Worm (Caenorhabditis elegans): ENCODE measurements around the gene Y37E11AR.7.

Gene Y37E11AR.7

ce11 chrIV:3803252-3803651 is 48.0 kb upstream of the Y37E11AR.7 start, which contains the start of the genes algn-14 and M02B7.2 (continued):
- TF ChIP-seq ama-1 (optimal IDR thresholded peaks at IDR 0.05) (no peak), F26F4.8 (GFP tag; conservative IDR thresholded peaks at IDR 0.05) (no peak), lin-15B (tag; optimal IDR thresholded peaks at IDR 0.05) (no peak), dmd-8 (GFP tag; IDR thresholded peaks at IDR 0.05) (no peak), nhr-42 (GFP tag; IDR thresholded peaks at IDR 0.05) (no peak), ceh-32 (tag; optimal IDR thresholded peaks at IDR 0.05; ENCODE audit: poor library complexity) (no peak), zip-2 (tag; optimal IDR thresholded peaks at IDR 0.05) (no peak), zfp-2 (tag; optimal IDR thresholded peaks at IDR 0.05) (no peak), hlh-11 (tag; optimal IDR thresholded peaks at IDR 0.05) (peak; percentile 7), hlh-30 (tag; optimal IDR thresholded peaks at IDR 0.05; ENCODE audit: insufficient read depth) (peak; percentile 42), nhr-25 (tag; optimal IDR thresholded peaks at IDR 0.05; ENCODE audit: borderline replicate concordance, insufficient read depth) (no peak), dmd-6 (GFP tag; IDR thresholded peaks at IDR 0.05) (peak; percentile 47; the same call in 1 of the 2 replicates), madf-5 (GFP tag; IDR thresholded peaks at IDR 0.05) (no peak), egl-43 (GFP tag; IDR thresholded peaks at IDR 0.05) (no peak), arid-1 (GFP tag; conservative IDR thresholded peaks at IDR 0.05) (no peak), hif-1 (tag; optimal IDR thresholded peaks at IDR 0.05) (peak in 1 of 2 experiments; percentile 81), lir-3 (tag; optimal IDR thresholded peaks at IDR 0.05) (no peak), R02D3.7 (tag; optimal IDR thresholded peaks at IDR 0.05) (peak; percentile 81), lsy-2 (tag; optimal IDR thresholded peaks at IDR 0.05) (peak in 1 of 2 experiments; percentile 83), pha-4 (GFP tag; IDR thresholded peaks at IDR 0.05) (no peak), pha-4 (tag; optimal IDR thresholded peaks at IDR 0.05) (no peak), ZK337.2 (GFP tag; IDR thresholded peaks at IDR 0.05) (peak; percentile 83; the same call in 1 of the 2 replicates), tra-1 (GFP tag; IDR thresholded peaks at IDR 0.05) (no peak), fkh-10 (GFP tag; optimal IDR thresholded peaks at IDR 0.05) (no peak), nhr-237 (tag; optimal IDR thresholded peaks at IDR 0.05) (no peak), nhr-76 (tag; optimal IDR thresholded peaks at IDR 0.05) (no peak), hmg-1.1 (GFP tag; IDR thresholded peaks at IDR 0.05) (0 out of 2 replicates have a peak, but pooled peaks have one; percentile 27), ceh-20 (GFP tag; IDR thresholded peaks at IDR 0.05) (no peak), dpl-1 (GFP tag; optimal IDR thresholded peaks at IDR 0.05) (peak; percentile 69), nhr-111 (GFP tag; optimal IDR thresholded peaks at IDR 0.05) (no peak)

ce11 chrIV:3800952-3801351 is 45.7 kb upstream of the Y37E11AR.7 start, which contains the start of gene osm-3:
TSS of gene osm-3 (minus strand) at chrIV:3801052.
- TF ChIP-seq unc-39 (tag; optimal IDR thresholded peaks at IDR 0.05) = no peak
- TF ChIP-seq nhr-42 (GFP tag; IDR thresholded peaks at IDR 0.05) = no peak
- no peak for TF ChIP-seq zip-11 (GFP tag; IDR thresholded peaks at IDR 0.05)
- no peak for TF ChIP-seq lin-39 (tag; optimal IDR thresholded peaks at IDR 0.05)
- no peak for TF ChIP-seq Y105C5A.15 (GFP tag; IDR thresholded peaks at IDR 0.05)
- TF ChIP-seq ztf-7 (tag; optimal IDR thresholded peaks at IDR 0.05) = no peak
- TF ChIP-seq nhr-11 (tag; optimal IDR thresholded peaks at IDR 0.05) = no peak
- TF ChIP-seq lin-29 (GFP tag; IDR thresholded peaks at IDR 0.05) = no peak
- no peak for TF ChIP-seq nhr-77 (tag; optimal IDR thresholded peaks at IDR 0.05)

- TF ChIP-seq zip-2 (tag; optimal IDR thresholded peaks at IDR 0.05) (no peak), set-16 (GFP tag; IDR thresholded peaks at IDR 0.05) (peak; percentile 58; the same call in 1 of the 2 replicates)
These were observed 42.2 kb upstream of the Y37E11AR.7 start for ce11 chrIV:3797442-3797841.
